Fruit fly (Drosophila melanogaster): ENCODE results near the gene CG13639.

CG13639 gene

DNA sequence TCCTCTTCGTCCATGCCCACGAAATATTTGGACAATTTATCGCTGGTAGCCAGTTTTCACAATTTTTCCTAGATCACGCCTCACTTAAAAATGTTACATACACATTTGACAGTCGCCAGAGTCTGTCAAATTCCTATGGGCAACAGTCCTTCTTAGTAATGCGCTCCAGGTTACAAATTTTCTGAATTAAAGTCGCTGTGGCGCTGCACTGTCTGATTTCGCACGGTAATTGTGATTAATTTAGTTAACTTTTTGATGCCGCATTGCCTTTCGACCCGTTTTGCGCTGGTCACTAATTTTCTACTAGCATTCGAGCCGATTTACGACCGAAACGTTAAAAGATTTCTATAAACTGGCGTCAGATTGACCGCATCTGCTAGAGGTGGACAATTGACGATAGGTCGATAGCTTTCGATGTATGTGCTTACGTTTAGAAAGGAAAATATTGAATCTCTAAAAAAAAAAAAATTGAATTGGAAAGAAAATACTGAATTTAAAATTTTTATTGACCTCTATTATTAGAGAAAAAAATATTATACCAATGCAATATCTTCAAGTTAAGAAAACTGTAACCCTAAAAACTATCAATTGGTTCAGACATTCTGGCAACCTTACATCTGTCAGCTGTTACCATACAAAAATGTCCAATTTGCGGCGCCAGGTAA, 46.4 kb downstream of the CG13639 start, which contains the start of the genes lili and CG34150 (continued):
- TF ChIP-seq gsb-n (tag; optimal IDR thresholded peaks at IDR 0.05) (peak; percentile 43), CG34422 (GFP tag; IDR thresholded peaks at IDR 0.05) (peak; percentile 78), lab (GFP tag; optimal IDR thresholded peaks at IDR 0.05) (peak; percentile 71), CG8281 (tag; optimal IDR thresholded peaks at IDR 0.05) (peak; percentile 36), wdn (GFP tag; IDR thresholded peaks at IDR 0.05) (no peak), Xbp1 (GFP tag; optimal IDR thresholded peaks at IDR 0.05) (peak; percentile 84), Optix (GFP tag; IDR thresholded peaks at IDR 0.05) (no peak), CG17568 (GFP tag; optimal IDR thresholded peaks at IDR 0.05) (no peak), chm (GFP tag; IDR thresholded peaks at IDR 0.05) (peak; percentile 87), aop (GFP tag; IDR thresholded peaks at IDR 0.05) (no peak), Dip3 (GFP tag; optimal IDR thresholded peaks at IDR 0.05) (peak; percentile 65), insv (GFP tag; optimal IDR thresholded peaks at IDR 0.05) (peak in 1 of 2 experiments; percentile 32), CG7271 (tag; optimal IDR thresholded peaks at IDR 0.05) (peak; percentile 66), Asciz (GFP tag; optimal IDR thresholded peaks at IDR 0.05) (peak; percentile 55), CG14860 (GFP tag; IDR thresholded peaks at IDR 0.05; ENCODE audit: partially characterized antibody) (peak; percentile 70; the same call in 2 of the 3 replicates), tll (GFP tag; optimal IDR thresholded peaks at IDR 0.05) (peak in 1 of 2 experiments; percentile 9), maf-S (GFP tag; optimal IDR thresholded peaks at IDR 0.05) (peak; percentile 62), CG10147 (GFP tag; optimal IDR thresholded peaks at IDR 0.05) (peak; percentile 70), Hand (GFP tag; optimal IDR thresholded peaks at IDR 0.05) (no peak), CG6683 (GFP tag; optimal IDR thresholded peaks at IDR 0.05) (no peak), CG18619 (GFP tag; optimal IDR thresholded peaks at IDR 0.05) (peak; percentile 42), CG3838 (GFP tag; optimal IDR thresholded peaks at IDR 0.05) (peak; percentile 67), CG12155 (GFP tag; optimal IDR thresholded peaks at IDR 0.05) (peak; percentile 82), Myb (GFP tag; optimal IDR thresholded peaks at IDR 0.05) (peak; percentile 44), fd64A (GFP tag; optimal IDR thresholded peaks at IDR 0.05) (no peak), NFAT (GFP tag; IDR thresholded peaks at IDR 0.05) (peak; percentile 54; the same call in 1 of the 2 replicates), CG31224 (GFP tag; IDR thresholded peaks at IDR 0.05) (peak; percentile 42; the same call in 1 of the 2 replicates), GATAe (GFP tag; conservative IDR thresholded peaks at IDR 0.05) (no peak), CG7556 (GFP tag; optimal IDR thresholded peaks at IDR 0.05) (peak; percentile 64), Hr51 (GFP tag; optimal IDR thresholded peaks at IDR 0.05) (peak; percentile 64 to 75), CG17912 (GFP tag; optimal IDR thresholded peaks at IDR 0.05) (no peak), Dip2 (GFP tag; IDR thresholded peaks at IDR 0.05) (no peak), CG7987 (GFP tag; optimal IDR thresholded peaks at IDR 0.05) (peak; percentile 36), TFAM (GFP tag; optimal IDR thresholded peaks at IDR 0.05) (no peak), CG7928 (GFP tag; optimal IDR thresholded peaks at IDR 0.05) (peak; percentile 54), exex (tag; optimal IDR thresholded peaks at IDR 0.05) (no peak), pnt (GFP tag; optimal IDR thresholded peaks at IDR 0.05) (peak; percentile 3), Ssrp (tag; optimal IDR thresholded peaks at IDR 0.05) (peak; percentile 65), Atf3 (GFP tag; optimal IDR thresholded peaks at IDR 0.05) (peak; percentile 43), CG2875 (GFP tag; optimal IDR thresholded peaks at IDR 0.05) (no peak), pb (GFP tag; optimal IDR thresholded peaks at IDR 0.05) (no peak), mld (GFP tag; IDR thresholded peaks at IDR 0.05; ENCODE audit: partially characterized antibody) (no peak), CG15269 (tag; optimal IDR thresholded peaks at IDR 0.05) (peak; percentile 81), row (GFP tag; IDR thresholded peaks at IDR 0.05) (peak; percentile 90), pum (GFP tag; optimal IDR thresholded peaks at IDR 0.05) (peak; percentile 61), eve (GFP tag; optimal IDR thresholded peaks at IDR 0.05) (no peak), CG1602 (GFP tag; optimal IDR thresholded peaks at IDR 0.05) (peak; percentile 70), toy (GFP tag; IDR thresholded peaks at IDR 0.05) (no peak), grn (GFP tag; optimal IDR thresholded peaks at IDR 0.05) (no peak)
